Worm (Caenorhabditis elegans) whole organism, early embryonic: ENCODE data around the gene C52B9.19.

Experiments used
- B0310.2 ChIP-seq: sonication (generic microtip); optimal IDR thresholded peaks from 2 replicates; lab custom pipeline; 2016; ENCODE audit warnings: mild to moderate bottlenecking, missing genetic modification characterization, missing compliant biosample characterization
- F13C5.2 ChIP-seq: sonication (generic microtip); optimal IDR thresholded peaks from 2 replicates; lab custom pipeline; 2017; ENCODE audit warnings: mild to moderate bottlenecking, missing genetic modification characterization, inconsistent platforms, missing compliant biosample characterization
- aly-1 ChIP-seq: sonication (generic microtip); optimal IDR thresholded peaks from 2 replicates; lab custom pipeline; 2016; ENCODE audit warnings: missing genetic modification characterization, missing compliant biosample characterization
- ama-1 ChIP-seq: fragments of 150-350 bp; optimal IDR thresholded peaks from 2 replicates; lab custom pipeline; 2014
- ceh-13 ChIP-seq: fragments of 200-800 bp; sonication (Bioruptor generic); optimal IDR thresholded peaks from 2 replicates; lab custom pipeline; 2018; ENCODE audit warnings: mild to moderate bottlenecking, missing genetic modification characterization, missing compliant biosample characterization
- ceh-36 ChIP-seq: sonication (generic microtip); optimal IDR thresholded peaks from 2 replicates; lab custom pipeline; 2016; ENCODE audit warnings: missing genetic modification characterization, inconsistent platforms, missing compliant biosample characterization
- ets-7 ChIP-seq: sonication (generic microtip); optimal IDR thresholded peaks from 2 replicates; lab custom pipeline; 2016; ENCODE audit warnings: missing genotype, missing genetic modification characterization, missing compliant biosample characterization
- flt-1 ChIP-seq: fragments of 200-800 bp; sonication (Bioruptor generic); IDR thresholded peaks from 2 replicates; pipeline ENCODE4 v1.3.6; 2022; ENCODE audit warnings: missing genetic modification characterization, missing compliant biosample characterization
- hmbx-1 ChIP-seq: sonication (generic microtip); optimal IDR thresholded peaks from 2 replicates; lab custom pipeline; 2016; ENCODE audit warnings: mild to moderate bottlenecking, missing genetic modification characterization, missing compliant biosample characterization
- hmg-4 ChIP-seq: fragments of 200-800 bp; sonication (Bioruptor generic); optimal IDR thresholded peaks from 2 replicates; lab custom pipeline; 2018; ENCODE audit warnings: mild to moderate bottlenecking, missing genetic modification characterization, missing compliant biosample characterization
- hnd-1 ChIP-seq: sonication (generic microtip); optimal IDR thresholded peaks from 2 replicates; lab custom pipeline; 2016; ENCODE audit warnings: missing genetic modification characterization, missing compliant biosample characterization
- pes-1 ChIP-seq: fragments of 200-800 bp; sonication (Bioruptor generic); IDR thresholded peaks from 2 replicates; pipeline ENCODE4 v1.3.6; 2022; ENCODE audit warnings: missing genetic modification reagents, missing genetic modification characterization, missing compliant biosample characterization
- scrt-1 ChIP-seq: fragments of 200-800 bp; sonication (Bioruptor generic); IDR thresholded peaks from 2 replicates; pipeline ENCODE4 v1.3.6; 2022; ENCODE audit warnings: missing genetic modification characterization, missing compliant biosample characterization
- sea-1 ChIP-seq: fragments of 200-800 bp; sonication (Bioruptor generic); conservative IDR thresholded peaks from 2 replicates; pipeline ENCODE4 v1.3.6; 2022; ENCODE audit warnings: missing genetic modification characterization, missing compliant biosample characterization
- tbx-11 ChIP-seq: fragments of 200-800 bp; sonication (Bioruptor generic); IDR thresholded peaks from 2 replicates; pipeline ENCODE4 v1.3.6; 2022; ENCODE audit warnings: missing genetic modification characterization, missing compliant biosample characterization
- tbx-37 ChIP-seq: fragments of 200-800 bp; sonication (Bioruptor generic); conservative IDR thresholded peaks from 2 replicates; pipeline ENCODE4 v1.3.6; 2022; ENCODE audit warnings: missing genetic modification reagents, missing genetic modification characterization, missing compliant biosample characterization
- tra-4 ChIP-seq: sonication (generic microtip); optimal IDR thresholded peaks from 2 replicates; lab custom pipeline; 2017; ENCODE audit warnings: missing genetic modification characterization, missing compliant biosample characterization

Gene C52B9.19

DNA sequence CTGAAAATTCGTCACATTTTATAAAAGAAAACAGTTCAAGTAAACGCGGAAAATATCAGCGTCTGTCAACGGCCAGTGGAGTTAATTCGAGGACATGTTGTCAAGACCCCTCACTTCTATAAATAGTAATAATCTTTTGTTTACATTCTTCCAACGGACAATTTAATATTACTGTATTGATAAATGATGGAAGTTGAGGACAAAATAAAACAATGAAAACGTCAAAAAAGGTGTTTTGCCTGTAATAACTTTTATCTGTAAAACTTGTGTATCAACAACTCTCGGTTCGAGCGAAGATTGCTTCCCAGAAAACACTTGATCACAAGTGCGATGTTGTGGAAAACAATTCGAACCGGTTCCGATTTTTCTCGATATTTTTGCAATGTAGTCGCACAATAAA, 33.9 kb upstream of the C52B9.19 start:
- TF ChIP-seq F13C5.2 (tag; lab: Kevin White, UChicago) (no peak), hnd-1 (tag; lab: Kevin White, UChicago) (no peak), pes-1 (no peak), flt-1 (no peak), B0310.2 (tag; lab: Kevin White, UChicago) (no peak), scrt-1 (GFP tag; lab: Robert Waterston, UW) (no peak), ama-1 (lab: Kevin White, UChicago) (no peak), ceh-13 (GFP tag; lab: Kevin White, UChicago) (no peak), tra-4 (tag; lab: Kevin White, UChicago) (no peak), hmbx-1 (tag; lab: Kevin White, UChicago) (no peak), sea-1 (no peak), ets-7 (tag; lab: Kevin White, UChicago) (no peak)

DNA sequence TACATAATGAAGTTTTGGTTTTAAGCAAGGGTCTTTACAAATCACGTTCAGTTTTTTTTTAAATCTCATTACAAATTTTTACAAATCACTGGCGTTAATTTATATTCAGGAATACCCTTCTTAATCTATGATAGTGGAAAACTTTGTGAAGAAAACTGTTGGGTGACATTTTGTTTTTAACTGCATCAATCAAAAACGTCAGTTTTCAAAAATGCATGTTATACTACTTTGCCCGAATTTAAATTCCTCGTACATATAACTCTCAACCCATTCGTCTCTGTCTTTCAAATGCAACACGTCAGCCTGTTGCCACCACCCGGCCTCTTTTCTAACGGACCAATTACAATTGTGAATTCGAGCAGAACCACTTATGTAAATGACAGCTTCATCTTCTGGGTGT, 33.4 kb upstream of the C52B9.19 start, which contains the start of gene hlh-13:
Gene hlh-13, plus strand, starts transcription at position 301 of the 400 bp plus-strand sequence.
- no peak for TF ChIP-seq pes-1

DNA sequence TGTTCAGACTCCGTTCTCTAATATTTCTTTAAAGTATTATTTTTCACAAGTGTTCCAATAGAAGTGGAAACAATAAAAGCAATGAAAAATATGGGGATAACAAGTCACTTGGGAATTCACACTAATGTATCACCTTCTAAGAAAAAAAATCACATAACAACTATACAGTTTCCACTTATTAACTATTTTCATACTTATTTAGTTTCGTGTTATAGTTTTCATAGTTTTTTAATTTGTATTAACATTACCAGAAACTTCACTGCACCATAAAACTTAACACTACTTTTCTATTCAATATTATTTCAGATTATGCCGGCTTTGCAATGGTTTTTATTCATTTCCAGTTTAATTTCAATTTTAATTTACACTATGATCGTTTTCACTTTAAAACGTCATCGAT, 30.3 kb upstream of the C52B9.19 start, which contains the start of gene srv-5:
Gene srv-5, plus strand, starts transcription at position 301 of the 400 bp plus-strand sequence.
- TF ChIP-seq ama-1 (lab: Kevin White, UChicago) = no peak
- TF ChIP-seq B0310.2 (tag; lab: Kevin White, UChicago) = no peak
- no peak for TF ChIP-seq flt-1
- no peak for TF ChIP-seq hnd-1 (tag; lab: Kevin White, UChicago)
- TF ChIP-seq hmg-4 (GFP tag; lab: Kevin White, UChicago) = no peak
- TF ChIP-seq ceh-36 (tag; lab: Kevin White, UChicago) = no peak
- no peak for TF ChIP-seq scrt-1 (GFP tag; lab: Robert Waterston, UW)
- no peak for TF ChIP-seq aly-1 (tag; lab: Kevin White, UChicago)
- no peak for TF ChIP-seq tbx-37 (GFP tag; lab: Robert Waterston, UW)

DNA sequence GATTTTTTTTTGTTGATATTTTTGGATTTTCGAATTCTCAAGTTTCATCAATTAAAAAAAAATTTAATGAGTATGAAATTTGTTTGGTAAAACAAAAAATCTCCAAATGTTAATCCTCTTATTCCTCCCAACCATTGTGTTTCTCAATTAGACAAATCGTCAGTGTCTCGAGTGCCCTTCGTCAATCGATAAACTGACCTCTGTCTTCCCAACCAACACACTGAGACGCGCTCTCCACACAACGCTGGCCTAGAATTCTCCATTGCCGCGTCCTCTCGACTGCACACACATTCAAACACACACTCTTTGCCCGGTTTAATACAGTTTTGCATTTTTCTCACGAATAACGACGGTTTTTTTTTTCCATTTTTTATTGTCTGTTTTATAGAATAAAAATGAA, 27.6 kb upstream of the C52B9.19 start, which contains the start of gene taf-11.1:
Gene taf-11.1, plus strand, starts transcription at position 389 of the 400 bp plus-strand sequence.
- TF ChIP-seq hmg-4 (GFP tag; lab: Kevin White, UChicago) (no peak), aly-1 (tag; lab: Kevin White, UChicago) (no peak), tbx-11 (GFP tag; lab: Robert Waterston, UW) (no peak), B0310.2 (tag; lab: Kevin White, UChicago) (no peak), hnd-1 (tag; lab: Kevin White, UChicago) (no peak), flt-1 (no peak), ets-7 (tag; lab: Kevin White, UChicago) (no peak), pes-1 (no peak), sea-1 (no peak), ceh-36 (tag; lab: Kevin White, UChicago) (no peak), hmbx-1 (tag; lab: Kevin White, UChicago) (no peak), tra-4 (tag; lab: Kevin White, UChicago) (no peak), ama-1 (lab: Kevin White, UChicago) (no peak), ceh-13 (GFP tag; lab: Kevin White, UChicago) (no peak), scrt-1 (GFP tag; lab: Robert Waterston, UW) (no peak), tbx-37 (GFP tag; lab: Robert Waterston, UW) (no peak), F13C5.2 (tag; lab: Kevin White, UChicago) (no peak)

DNA sequence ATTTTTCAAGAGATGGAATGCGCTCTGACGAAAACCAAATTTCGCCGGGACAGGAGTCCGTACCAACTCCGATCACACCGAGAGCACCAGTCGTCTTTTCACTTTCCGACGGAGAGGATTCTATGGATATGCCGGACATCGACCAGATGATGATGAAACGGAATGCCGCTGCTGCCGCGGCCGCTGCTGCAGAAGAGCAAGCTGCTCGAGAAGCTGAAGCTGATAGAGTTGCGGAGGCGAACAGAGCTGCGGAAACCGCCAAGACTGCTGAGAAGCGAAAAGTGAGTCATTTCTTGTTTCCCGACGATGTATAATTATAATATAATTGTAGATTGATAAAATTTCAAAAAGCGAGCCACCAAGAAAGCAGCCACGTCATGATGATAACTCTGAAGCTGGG, 27.0 kb upstream of the C52B9.19 start:
- TF ChIP-seq pes-1 (no peak), hmg-4 (GFP tag; lab: Kevin White, UChicago) (no peak)

DNA sequence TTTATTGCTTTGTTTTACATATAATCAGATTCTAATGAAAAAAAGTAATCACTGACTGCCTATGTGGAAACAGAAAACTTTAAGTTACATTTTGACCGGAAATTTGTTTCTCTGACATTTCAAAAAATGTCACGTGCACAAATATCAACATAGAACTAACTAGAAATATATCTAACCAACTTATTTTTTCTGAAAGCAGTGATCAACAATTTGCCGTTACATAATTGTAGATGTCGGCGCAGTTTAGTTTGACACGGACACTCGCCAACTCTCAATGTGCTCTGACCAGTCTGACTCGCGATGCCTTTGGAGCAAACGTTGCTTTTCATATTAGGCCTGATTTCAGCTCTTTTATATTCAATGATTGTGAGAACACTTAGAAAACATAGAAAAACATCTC, 25.6 kb upstream of the C52B9.19 start, which contains the start of gene srv-6:
Gene srv-6, plus strand, starts transcription at position 301 of the 400 bp plus-strand sequence.
- TF ChIP-seq tbx-11 (GFP tag; lab: Robert Waterston, UW) (no peak), scrt-1 (GFP tag; lab: Robert Waterston, UW) (no peak), ama-1 (lab: Kevin White, UChicago) (no peak), ceh-13 (GFP tag; lab: Kevin White, UChicago) (no peak), hmg-4 (GFP tag; lab: Kevin White, UChicago) (no peak), B0310.2 (tag; lab: Kevin White, UChicago) (no peak), tra-4 (tag; lab: Kevin White, UChicago) (no peak), F13C5.2 (tag; lab: Kevin White, UChicago) (no peak), pes-1 (no peak), hmbx-1 (tag; lab: Kevin White, UChicago) (no peak), hnd-1 (tag; lab: Kevin White, UChicago) (no peak)

DNA sequence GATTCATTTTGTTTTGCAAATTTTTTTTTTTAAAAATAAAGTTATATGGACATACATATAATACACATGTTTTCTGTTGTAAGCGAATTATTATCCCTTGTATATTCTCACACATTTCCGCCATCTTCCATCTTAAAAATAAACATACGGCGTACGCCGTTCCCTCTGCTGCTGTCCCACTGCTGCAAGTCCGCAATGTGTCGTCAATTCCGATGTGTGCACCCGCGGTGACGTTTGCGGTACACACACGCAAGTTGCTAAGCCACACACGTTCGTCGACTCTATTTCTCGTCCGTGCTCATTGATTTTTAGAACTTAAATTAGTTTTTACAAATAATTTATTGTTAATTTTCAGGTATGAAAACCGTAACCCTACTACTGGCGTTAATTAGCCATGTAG, 22.1 kb upstream of the C52B9.19 start, which contains the start of gene C52B9.4:
Gene C52B9.4, plus strand, starts transcription at position 356 of the 400 bp plus-strand sequence.
- peak; percentile 21 for TF ChIP-seq F13C5.2 (tag; lab: Kevin White, UChicago)
- TF ChIP-seq ets-7 (tag; lab: Kevin White, UChicago) = no peak

DNA sequence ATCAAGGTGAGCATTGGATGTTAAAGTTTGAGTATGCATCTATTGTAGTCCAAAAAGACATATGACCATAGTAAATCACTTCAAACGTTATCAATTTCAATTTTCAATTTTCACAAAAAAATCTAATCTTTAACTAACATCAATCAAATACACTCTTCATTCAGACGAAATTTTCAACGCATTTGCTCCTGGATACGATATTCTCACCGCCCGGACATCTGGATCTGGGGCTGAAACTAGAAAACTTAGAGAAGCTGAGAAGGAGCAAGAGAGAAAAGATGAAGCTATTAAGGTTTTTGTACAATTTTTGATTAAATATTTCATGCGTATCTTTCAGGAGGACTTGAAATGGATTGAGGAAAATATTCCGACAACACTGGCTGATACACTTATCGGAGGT, 18.5 kb upstream of the C52B9.19 start:
- TF ChIP-seq scrt-1 (GFP tag; lab: Robert Waterston, UW) = no peak
- no peak for TF ChIP-seq ets-7 (tag; lab: Kevin White, UChicago)
- TF ChIP-seq ceh-13 (GFP tag; lab: Kevin White, UChicago) = no peak
- TF ChIP-seq tbx-11 (GFP tag; lab: Robert Waterston, UW) = no peak
- no peak for TF ChIP-seq flt-1
- TF ChIP-seq aly-1 (tag; lab: Kevin White, UChicago) = no peak
- TF ChIP-seq pes-1 = no peak
- TF ChIP-seq hmg-4 (GFP tag; lab: Kevin White, UChicago) = no peak
- no peak for TF ChIP-seq tbx-37 (GFP tag; lab: Robert Waterston, UW)
- TF ChIP-seq hnd-1 (tag; lab: Kevin White, UChicago) = no peak
- no peak for TF ChIP-seq ceh-36 (tag; lab: Kevin White, UChicago)
- no peak for TF ChIP-seq F13C5.2 (tag; lab: Kevin White, UChicago)
- no peak for TF ChIP-seq tra-4 (tag; lab: Kevin White, UChicago)
- no peak for TF ChIP-seq hmbx-1 (tag; lab: Kevin White, UChicago)
- TF ChIP-seq B0310.2 (tag; lab: Kevin White, UChicago) = no peak
- TF ChIP-seq sea-1 = no peak
- TF ChIP-seq ama-1 (lab: Kevin White, UChicago) = no peak
